Fruit fly (Drosophila melanogaster) whole organism, embryonic: ENCODE measurements around the gene Sps2.
A peak's percentile ranks its signal among the peaks of the same experiment; 100 is the strongest.

Experiments used
- CG3995 ChIP-seq: fragments of 200-800 bp; sonication (Bioruptor generic); optimal IDR thresholded peaks from 3 replicates; lab custom pipeline; 2016; ENCODE audit warnings: missing biosample characterization, missing genetic modification characterization
- psq ChIP-seq: fragments of 200-800 bp; sonication (Bioruptor generic); optimal IDR thresholded peaks from 2 replicates; lab custom pipeline; 2017; ENCODE audit warnings: missing biosample characterization, missing genetic modification characterization

dm6 chr2L:10387869-10388726 lies 45.7 kb downstream of the Sps2 start, which contains the start of gene da:
- TF ChIP-seq psq (GFP tag; lab: Kevin White, UChicago) = no peak
- TF ChIP-seq CG3995 = peak; percentile 63
